Worm (Caenorhabditis elegans): ENCODE data around the gene scl-9.
A peak's percentile ranks its signal among the peaks of the same experiment; 100 is the strongest.

The scl-9 gene

ce11 chrIV:13093677-13094076 lies 46.7 kb downstream of the scl-9 start, which contains the start of the genes prcc-1 and C39E9.12:
prcc-1 (minus strand) TSS chrIV:13093795.
C39E9.12 (plus strand) TSS chrIV:13094007.
- peak; percentile 61 for TF ChIP-seq F23B12.7 (tag; optimal IDR thresholded peaks at IDR 0.05; ENCODE audit: insufficient read depth)
- no peak for TF ChIP-seq Y95B8A.8 (GFP tag; IDR thresholded peaks at IDR 0.05)
- peak; percentile 23; the same call in 1 of the 2 replicates for TF ChIP-seq rcor-1 (GFP tag; IDR thresholded peaks at IDR 0.05)
- TF ChIP-seq mcd-1 (GFP tag; IDR thresholded peaks at IDR 0.05) = peak; percentile 88
- TF ChIP-seq efl-1 (GFP tag; optimal IDR thresholded peaks at IDR 0.05) = peak; percentile 98
- TF ChIP-seq K12H6.12 (tag; optimal IDR thresholded peaks at IDR 0.05) = no peak
- peak; percentile 69 for TF ChIP-seq B0019.2 (GFP tag; conservative IDR thresholded peaks at IDR 0.05)
- peak; percentile 44 for TF ChIP-seq tlf-1 (GFP tag; optimal IDR thresholded peaks at IDR 0.05)
- TF ChIP-seq snpc-1.3 (tag; optimal IDR thresholded peaks at IDR 0.05; ENCODE audit: insufficient read depth) = peak; percentile 3
- TF ChIP-seq ceh-27 (GFP tag; optimal IDR thresholded peaks at IDR 0.05) = peak; percentile 12
- TF ChIP-seq hmg-1.2 (GFP tag; IDR thresholded peaks at IDR 0.05) = peak; percentile 53; the same call in 1 of the 2 replicates
- TF ChIP-seq tbp1 (GFP tag; optimal IDR thresholded peaks at IDR 0.05) = peak; percentile 47
- no peak for TF ChIP-seq repo-1 (tag; optimal IDR thresholded peaks at IDR 0.05)
- no peak for TF ChIP-seq madf-10 (tag; optimal IDR thresholded peaks at IDR 0.05)
- TF ChIP-seq ceh-91 (GFP tag; IDR thresholded peaks at IDR 0.05) = peak; percentile 82
- 0 out of 2 replicates have a peak, but pooled peaks have one; percentile 21 for TF ChIP-seq B0336.3 (GFP tag; IDR thresholded peaks at IDR 0.05)
- peak; percentile 95 for TF ChIP-seq madf-6 (GFP tag; IDR thresholded peaks at IDR 0.05)
- TF ChIP-seq ccch-3 (GFP tag; optimal IDR thresholded peaks at IDR 0.05) = no peak
- TF ChIP-seq ceh-100 (GFP tag; IDR thresholded peaks at IDR 0.05) = peak; percentile 54; the same call in 1 of the 2 replicates
- TF ChIP-seq attf-3 (GFP tag; conservative IDR thresholded peaks at IDR 0.05) = peak; percentile 49; the same call in 1 of the 2 replicates
- TF ChIP-seq dpl-1 (GFP tag; optimal IDR thresholded peaks at IDR 0.05) = peak; percentile 91
- TF ChIP-seq nfyb-1 (GFP tag; IDR thresholded peaks at IDR 0.05) = no peak
- TF ChIP-seq snpc-1.1 (tag; optimal IDR thresholded peaks at IDR 0.05; ENCODE audit: insufficient read depth) = peak; percentile 58
- TF ChIP-seq F33H1.4 (GFP tag; IDR thresholded peaks at IDR 0.05) = peak; percentile 74
- TF ChIP-seq lin-54 (GFP tag; optimal IDR thresholded peaks at IDR 0.05) = peak; percentile 82
- TF ChIP-seq pbrm-1 (GFP tag; IDR thresholded peaks at IDR 0.05) = peak; percentile 29; the same call in 1 of the 2 replicates
- TF ChIP-seq dox-1 (GFP tag; IDR thresholded peaks at IDR 0.05) = peak; percentile 71
- no peak for TF ChIP-seq F57A8.1 (GFP tag; optimal IDR thresholded peaks at IDR 0.05)
- TF ChIP-seq madf-3 (GFP tag; IDR thresholded peaks at IDR 0.05) = peak; percentile 72
- TF ChIP-seq unc-130 (GFP tag; optimal IDR thresholded peaks at IDR 0.05) = peak; percentile 69
- peak; percentile 1 for TF ChIP-seq him-1 (tag; optimal IDR thresholded peaks at IDR 0.05)
- TF ChIP-seq Y53G8AR.9 (GFP tag; conservative IDR thresholded peaks at IDR 0.05) = 0 out of 2 replicates have a peak, but pooled peaks have one; percentile 13
- peak; percentile 44 for TF ChIP-seq attf-5 (GFP tag; optimal IDR thresholded peaks at IDR 0.05)
- TF ChIP-seq F10E7.11 (tag; optimal IDR thresholded peaks at IDR 0.05) = no peak
- peak in 2 of 3 experiments; percentile 1 to 86 for TF ChIP-seq lin-35 (GFP tag; optimal IDR thresholded peaks at IDR 0.05)
- TF ChIP-seq snpc-4 (GFP tag; optimal IDR thresholded peaks at IDR 0.05) = no peak
- TF ChIP-seq snpc-4 (tag; optimal IDR thresholded peaks at IDR 0.05) = peak in 2 of 4 experiments; percentile 1 to 67
- TF ChIP-seq F49E8.2 (tag; optimal IDR thresholded peaks at IDR 0.05; ENCODE audit: insufficient read depth) = peak; percentile 9
- TF ChIP-seq snpc-3.4 (tag; optimal IDR thresholded peaks at IDR 0.05) = peak; percentile 82
- TF ChIP-seq madf-8 (GFP tag; conservative IDR thresholded peaks at IDR 0.05) = peak; percentile 84
- TF ChIP-seq xnd-1 (tag; optimal IDR thresholded peaks at IDR 0.05) = peak; percentile 80
- TF ChIP-seq D2030.7 (GFP tag; IDR thresholded peaks at IDR 0.05) = peak; percentile 89
- no peak for TF ChIP-seq aptf-3 (GFP tag; IDR thresholded peaks at IDR 0.05)
- no peak for TF ChIP-seq F39B2.1 (GFP tag; IDR thresholded peaks at IDR 0.05)
- TF ChIP-seq lsl-1 (GFP tag; optimal IDR thresholded peaks at IDR 0.05) = peak; percentile 74

Measured in whole organism, young adult.